Fruit fly (Drosophila melanogaster) whole organism, pupa: ENCODE results near the gene Hsp26.

Experiments
- CG14655 ChIP-seq: fragments of 200-800 bp; sonication (Bioruptor generic); optimal IDR thresholded peaks from 3 replicates; lab custom pipeline; 2017; ENCODE audit warnings: mild to moderate bottlenecking, missing biosample characterization, missing genetic modification reagents, missing genetic modification characterization
- CG15710 ChIP-seq: fragments of 200-800 bp; sonication (Bioruptor generic); optimal IDR thresholded peaks from 2 replicates; lab custom pipeline; 2018; ENCODE audit warnings: missing biosample characterization, mild to moderate bottlenecking, missing genetic modification characterization, moderate library complexity
- Pif1B ChIP-seq: fragments of 200-800 bp; sonication (Bioruptor generic); optimal IDR thresholded peaks from 3 replicates; lab custom pipeline; 2016; ENCODE audit warnings: missing biosample characterization, missing genetic modification characterization
- rn ChIP-seq: fragments of 200-800 bp; sonication (Bioruptor generic); IDR thresholded peaks from 2 replicates; pipeline ENCODE4 v1.3.6; 2022; ENCODE audit warnings: missing biosample characterization, missing genetic modification characterization

- TF ChIP-seq CG14655 = no peak
- 0 out of 2 replicates have a peak, but pooled peaks have one; percentile 7 for TF ChIP-seq rn (GFP tag; lab: Robert Waterston, UW)
- TF ChIP-seq Pif1B (GFP tag; lab: Kevin White, UChicago) = peak; percentile 57
- TF ChIP-seq CG15710 (tag; lab: Kevin White, UChicago) = peak; percentile 76
Measured at dm6 chr3L:9410754-9411423, 33.7 kb upstream of the Hsp26 start, which contains the start of the genes CG4022 and Cpsf5.
